Worm (Caenorhabditis elegans) whole organism, midembryonic: Measurements from ENCODE around the gene neg-1.

Source experiments
- T22C8.4 ChIP-seq: fragments of 200-800 bp; sonication (Bioruptor generic); IDR thresholded peaks from 2 replicates; pipeline ENCODE4 v1.3.6; 2022; ENCODE audit warnings: missing genetic modification characterization, missing compliant biosample characterization
- flt-1 ChIP-seq: fragments of 200-800 bp; sonication (Bioruptor generic); IDR thresholded peaks from 2 replicates; pipeline ENCODE4 v1.3.6; 2022; ENCODE audit warnings: missing genetic modification characterization, missing compliant biosample characterization
- klf-2 ChIP-seq: fragments of 200-800 bp; sonication (Bioruptor generic); conservative IDR thresholded peaks from 2 replicates; pipeline ENCODE4 v1.3.6; 2022; ENCODE audit warnings: missing genetic modification reagents, missing genetic modification characterization, missing compliant biosample characterization
- med-1 ChIP-seq: sonication (generic microtip); optimal IDR thresholded peaks from 2 replicates; lab custom pipeline; 2017; ENCODE audit warnings: missing genetic modification characterization, mild to moderate bottlenecking, missing compliant biosample characterization, antibody characterized with exemption, missing genetic modification reagents; ENCODE audit not compliant: insufficient read depth
- tab-1 ChIP-seq: fragments of 200-800 bp; sonication (Bioruptor generic); IDR thresholded peaks from 2 replicates; pipeline ENCODE4 v1.3.6; 2022; ENCODE audit warnings: missing genetic modification characterization, missing compliant biosample characterization
- ztf-23 ChIP-seq: fragments of 200-800 bp; sonication (Bioruptor generic); IDR thresholded peaks from 2 replicates; pipeline ENCODE4 v1.3.6; 2022; ENCODE audit warnings: missing genetic modification reagents, missing genetic modification characterization, missing compliant biosample characterization
- ztf-29 ChIP-seq: fragments of 200-800 bp; sonication (Bioruptor generic); IDR thresholded peaks from 2 replicates; pipeline ENCODE4 v1.3.6; 2022; ENCODE audit warnings: missing genetic modification reagents, missing genetic modification characterization, missing compliant biosample characterization

DNA sequence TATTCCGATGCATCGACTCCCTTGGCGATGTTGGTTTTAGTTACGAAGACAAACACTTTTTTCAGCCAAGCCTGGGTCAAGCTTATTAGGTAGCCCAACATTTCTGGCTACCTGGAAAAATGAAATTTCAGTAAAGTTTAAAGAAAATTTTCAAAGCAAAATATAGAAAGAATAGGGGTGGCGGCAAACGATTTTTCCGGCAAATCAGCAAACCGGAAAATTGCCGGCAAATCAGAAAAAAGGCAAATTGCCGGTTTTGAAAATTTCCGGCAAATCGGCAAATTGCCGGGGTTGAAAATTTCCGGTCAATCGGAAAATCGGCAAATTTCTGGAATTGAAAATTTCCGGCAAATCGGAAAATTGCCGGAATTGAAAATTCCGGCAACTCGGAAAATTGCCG is 2.9 kb upstream of the neg-1 start, which contains the start of gene F32D1.8:
- no peak for TF ChIP-seq flt-1 (GFP tag; lab: Robert Waterston, UW)
- TF ChIP-seq ztf-29 = no peak
- no peak for TF ChIP-seq T22C8.4
- no peak for TF ChIP-seq klf-2 (GFP tag; lab: Robert Waterston, UW)
- TF ChIP-seq tab-1 (GFP tag; lab: Robert Waterston, UW) = no peak
- 0 out of 2 replicates have a peak, but pooled peaks have one; percentile 17 for TF ChIP-seq ztf-23
- no peak for TF ChIP-seq med-1 (GFP tag; lab: Kevin White, UChicago)
